Fruit fly (Drosophila melanogaster): Measurements from ENCODE around the gene CG5478.

The CG5478 gene

DNA sequence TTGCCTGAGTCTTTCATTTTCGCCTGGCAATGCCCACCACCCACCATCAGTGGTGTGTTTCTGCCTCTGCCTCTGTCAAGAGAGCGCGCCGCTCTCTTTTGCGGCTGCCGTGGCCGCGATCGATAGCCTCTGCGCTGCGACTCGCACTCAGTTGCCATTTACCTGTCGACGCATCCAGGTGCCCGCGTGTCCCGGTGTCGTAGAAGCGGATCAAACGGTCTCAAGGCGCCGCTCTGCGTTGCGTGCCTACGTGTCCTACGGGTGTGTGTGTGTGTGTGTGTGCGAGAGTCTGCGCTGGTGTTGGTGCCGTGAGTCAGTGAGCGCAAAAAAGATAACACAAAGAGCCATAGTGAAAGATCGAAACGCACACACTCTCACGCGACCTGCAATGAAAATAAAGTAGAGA, 12.8 kb downstream of the CG5478 start, which contains the start of gene Fbxl7 (continued):
- no peak for TF ChIP-seq fd59A (GFP tag; optimal IDR thresholded peaks at IDR 0.05)
- no peak for TF ChIP-seq CG6276 (GFP tag; optimal IDR thresholded peaks at IDR 0.05)
- TF ChIP-seq cyc (GFP tag; optimal IDR thresholded peaks at IDR 0.05) = no peak
- peak; percentile 8 for TF ChIP-seq net (GFP tag; optimal IDR thresholded peaks at IDR 0.05)
- TF ChIP-seq eg (GFP tag; IDR thresholded peaks at IDR 0.05) = peak; percentile 71
- TF ChIP-seq CG11762 (GFP tag; optimal IDR thresholded peaks at IDR 0.05; ENCODE audit: insufficient read depth) = no peak
- TF ChIP-seq topi (GFP tag; optimal IDR thresholded peaks at IDR 0.05) = no peak
- TF ChIP-seq Hr39 (GFP tag; optimal IDR thresholded peaks at IDR 0.05) = no peak
- TF ChIP-seq Hr4 (GFP tag; optimal IDR thresholded peaks at IDR 0.05) = no peak
- no peak for TF ChIP-seq CG3032 (tag; optimal IDR thresholded peaks at IDR 0.05)
- peak; percentile 34 for TF ChIP-seq Lpt (GFP tag; optimal IDR thresholded peaks at IDR 0.05)
- no peak for TF ChIP-seq CG11294 (GFP tag; IDR thresholded peaks at IDR 0.05)
- TF ChIP-seq Met (GFP tag; optimal IDR thresholded peaks at IDR 0.05) = no peak
- peak; percentile 32 for TF ChIP-seq Eip78C (GFP tag)
- TF ChIP-seq Sox102F (GFP tag; optimal IDR thresholded peaks at IDR 0.05) = peak; percentile 20
- no peak for TF ChIP-seq CG11902 (GFP tag; optimal IDR thresholded peaks at IDR 0.05)
- no peak for TF ChIP-seq Ets96B (tag; optimal IDR thresholded peaks at IDR 0.05)
- no peak for TF ChIP-seq OdsH (GFP tag; optimal IDR thresholded peaks at IDR 0.05)
- TF ChIP-seq dac (GFP tag; optimal IDR thresholded peaks at IDR 0.05) = no peak
- TF ChIP-seq lz (GFP tag; optimal IDR thresholded peaks at IDR 0.05) = no peak
- TF ChIP-seq Sox15 (GFP tag; optimal IDR thresholded peaks at IDR 0.05) = no peak
- TF ChIP-seq Gug (GFP tag; IDR thresholded peaks at IDR 0.05) = no peak
- no peak for TF ChIP-seq CG16779 (tag; optimal IDR thresholded peaks at IDR 0.05)
- no peak for TF ChIP-seq spab (GFP tag; optimal IDR thresholded peaks at IDR 0.05)
- no peak for TF ChIP-seq Blimp-1 (GFP tag; optimal IDR thresholded peaks at IDR 0.05)
- TF ChIP-seq CG34406 (GFP tag; optimal IDR thresholded peaks at IDR 0.05) = no peak
- peak; percentile 51 to 81 for TF ChIP-seq ss (GFP tag; optimal IDR thresholded peaks at IDR 0.05)
- TF ChIP-seq Smox (GFP tag; optimal IDR thresholded peaks at IDR 0.05) = no peak
- no peak for TF ChIP-seq Hr38 (GFP tag; optimal IDR thresholded peaks at IDR 0.05)
- no peak for TF ChIP-seq CG31627 (GFP tag; optimal IDR thresholded peaks at IDR 0.05)
- no peak for TF ChIP-seq CG8632 (GFP tag; optimal IDR thresholded peaks at IDR 0.05)
- peak; percentile 20 for TF ChIP-seq fkh (GFP tag; optimal IDR thresholded peaks at IDR 0.05)
- no peak for TF ChIP-seq salr (GFP tag; optimal IDR thresholded peaks at IDR 0.05)
- TF ChIP-seq achi (GFP tag; optimal IDR thresholded peaks at IDR 0.05) = no peak
- no peak for TF ChIP-seq Ets21C (GFP tag; optimal IDR thresholded peaks at IDR 0.05)
- no peak for TF ChIP-seq Eip75B (GFP tag; optimal IDR thresholded peaks at IDR 0.05)
- peak; percentile 40 for TF ChIP-seq CG6854 (GFP tag; optimal IDR thresholded peaks at IDR 0.05)
- no peak for TF ChIP-seq CG6792 (GFP tag; optimal IDR thresholded peaks at IDR 0.05)
- no peak for TF ChIP-seq pdm3 (GFP tag; optimal IDR thresholded peaks at IDR 0.05)

DNA sequence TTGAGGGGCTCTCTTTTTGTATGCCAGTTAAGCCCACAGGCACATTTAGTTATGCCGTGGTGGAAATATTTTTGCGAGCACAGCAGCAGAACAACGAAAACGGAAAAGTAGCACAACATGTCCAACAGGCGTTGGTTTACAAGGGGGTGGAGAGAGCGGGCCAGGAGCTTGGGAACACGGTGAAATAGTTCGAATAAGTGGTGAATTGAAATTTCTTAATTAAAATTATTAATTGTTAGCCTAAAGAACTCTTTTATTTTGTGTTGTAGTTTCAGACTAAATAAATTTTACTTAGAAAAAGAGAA, 13.4 kb downstream of the CG5478 start:
- peak; percentile 4 for TF ChIP-seq achi (GFP tag; optimal IDR thresholded peaks at IDR 0.05)
- no peak for TF ChIP-seq CG34406 (GFP tag; optimal IDR thresholded peaks at IDR 0.05)
- TF ChIP-seq CG32006 (GFP tag; optimal IDR thresholded peaks at IDR 0.05) = peak; percentile 28
- TF ChIP-seq svp (GFP tag) = peak; percentile 31
- TF ChIP-seq CG10631 (GFP tag; optimal IDR thresholded peaks at IDR 0.05) = peak; percentile 29
- TF ChIP-seq Hr4 (GFP tag; optimal IDR thresholded peaks at IDR 0.05) = peak; percentile 15
- no peak for TF ChIP-seq acj6 (GFP tag; optimal IDR thresholded peaks at IDR 0.05)
- TF ChIP-seq CG16779 (tag; optimal IDR thresholded peaks at IDR 0.05) = no peak
